Fruit fly (Drosophila melanogaster) whole organism, adult: ENCODE measurements around the gene CG7606.

Experiments used
- CG12768 ChIP-seq: fragments of 200-800 bp; sonication (Bioruptor generic); optimal IDR thresholded peaks from 2 replicates; lab custom pipeline; 2017; ENCODE audit warnings: missing biosample characterization, missing genetic modification characterization, mild to moderate bottlenecking, moderate library complexity, missing genetic modification reagents
- CG14711 ChIP-seq: fragments of 200-800 bp; sonication (Bioruptor generic); optimal IDR thresholded peaks from 2 replicates; lab custom pipeline; 2018; ENCODE audit warnings: missing biosample characterization, mild to moderate bottlenecking, missing genetic modification characterization, moderate library complexity
- CG33017 ChIP-seq: fragments of 200-800 bp; sonication (Bioruptor generic); optimal IDR thresholded peaks from 2 replicates; lab custom pipeline; 2018; ENCODE audit warnings: missing biosample characterization, mild to moderate bottlenecking, missing genetic modification characterization, moderate library complexity
- CG7101 ChIP-seq: fragments of 200-800 bp; sonication (Bioruptor generic); optimal IDR thresholded peaks from 2 replicates; lab custom pipeline; 2018; ENCODE audit warnings: missing biosample characterization, mild to moderate bottlenecking, missing genetic modification characterization, moderate library complexity
- Clk ChIP-seq: fragments of 200-800 bp; sonication (Bioruptor generic); optimal IDR thresholded peaks from 2 replicates; lab custom pipeline; 2017; ENCODE audit warnings: missing biosample characterization, missing genetic modification characterization
- Hr96 ChIP-seq: fragments of 200-800 bp; sonication (Bioruptor generic); optimal IDR thresholded peaks from 2 replicates; lab custom pipeline; 2016; ENCODE audit warnings: missing biosample characterization, missing genetic modification characterization
- Mnt ChIP-seq: fragments of 200-800 bp; sonication (Bioruptor generic); optimal IDR thresholded peaks from 2 replicates; lab custom pipeline; 2016; ENCODE audit warnings: missing biosample characterization, mild to moderate bottlenecking, missing genetic modification characterization
- bab1 ChIP-seq: fragments of 200-800 bp; sonication (Bioruptor generic); optimal IDR thresholded peaks from 3 replicates; lab custom pipeline; 2019; ENCODE audit warnings: missing biosample characterization, mild to moderate bottlenecking, missing genetic modification characterization, moderate library complexity
- kay ChIP-seq: fragments of 200-800 bp; sonication (Bioruptor generic); peaks from one replicate; lab custom pipeline; 2016; ENCODE audit warnings: missing biosample characterization, missing genetic modification characterization, borderline replicate concordance
- pad ChIP-seq: fragments of 200-800 bp; sonication (Bioruptor generic); optimal IDR thresholded peaks from 3 replicates; lab custom pipeline; 2017; ENCODE audit warnings: missing biosample characterization, missing genetic modification characterization, mild to moderate bottlenecking, moderate library complexity, missing genetic modification reagents
- toe ChIP-seq: fragments of 200-800 bp; sonication (Bioruptor generic); optimal IDR thresholded peaks from 2 replicates; lab custom pipeline; 2016; ENCODE audit warnings: missing biosample characterization, missing genetic modification characterization

DNA sequence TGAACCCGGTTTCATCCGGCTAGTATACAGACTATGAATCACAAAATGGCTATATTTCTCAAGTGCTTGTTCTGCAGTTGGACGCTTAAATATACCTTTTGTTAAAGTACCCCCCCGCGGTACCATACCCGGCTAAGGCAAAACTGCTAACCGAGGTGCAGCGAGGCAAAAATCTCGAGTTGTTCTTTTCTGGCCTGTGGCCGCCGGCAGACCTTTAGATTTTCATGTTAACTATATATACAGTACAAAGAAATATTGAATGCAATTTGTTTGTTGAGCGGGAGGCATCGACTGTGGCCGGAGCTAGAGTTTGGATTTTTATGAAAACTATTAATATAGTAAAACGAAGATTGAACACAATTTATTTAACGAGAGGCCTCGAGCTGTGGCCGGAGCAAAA lies 19.4 kb downstream of the CG7606 start:
- TF ChIP-seq Hr96 (GFP tag; lab: Kevin White, UChicago) (no peak), Clk (no peak), CG7101 (tag; lab: Kevin White, UChicago) (no peak), bab1 (GFP tag; lab: Kevin White, UChicago) (no peak), CG12768 (GFP tag; lab: Kevin White, UChicago) (peak; percentile 54), pad (GFP tag; lab: Kevin White, UChicago) (no peak), CG33017 (no peak), kay (peak; percentile 88), CG14711 (no peak), toe (GFP tag; lab: Kevin White, UChicago) (no peak), Mnt (no peak)
